Fruit fly (Drosophila melanogaster) whole organism, embryonic: ENCODE measurements around the gene CG13810.

Experiments
- CG4404 ChIP-seq: fragments of 200-800 bp; sonication (Bioruptor generic); IDR thresholded peaks from 2 replicates; pipeline ENCODE4 v1.3.6; 2022; ENCODE audit warnings: missing biosample characterization, missing genetic modification characterization
- CG9797 ChIP-seq: fragments of 200-800 bp; sonication (Bioruptor generic); optimal IDR thresholded peaks from 3 replicates; lab custom pipeline; 2018; ENCODE audit warnings: missing biosample characterization, mild to moderate bottlenecking, missing genetic modification characterization
- E2f2 ChIP-seq: fragments of 200-800 bp; sonication (Bioruptor generic); IDR thresholded peaks from 2 replicates; pipeline ENCODE4 v1.3.6; 2022; ENCODE audit warnings: missing biosample characterization, missing genetic modification characterization
- Elba2 ChIP-seq: fragments of 200-800 bp; sonication (Bioruptor generic); optimal IDR thresholded peaks from 3 replicates; lab custom pipeline; 2016; ENCODE audit warnings: missing biosample characterization, missing genetic modification characterization
- Med ChIP-seq: fragments of 200-800 bp; sonication (Bioruptor generic); peaks from one replicate; lab custom pipeline; 2016; ENCODE audit warnings: missing biosample characterization, missing genetic modification characterization, mild to moderate bottlenecking, inconsistent platforms, moderate library complexity
- Nf-YA ChIP-seq: fragments of 200-800 bp; sonication (Bioruptor generic); IDR thresholded peaks from 2 replicates; pipeline ENCODE4 v1.3.6; 2022; ENCODE audit warnings: missing biosample characterization, missing genetic modification characterization
- sens ChIP-seq: fragments of 200-800 bp; sonication (Bioruptor generic); peaks from one replicate; lab custom pipeline; 2016; ENCODE audit warnings: missing biosample characterization, missing genetic modification characterization
- slbo ChIP-seq: fragments of 200-800 bp; sonication (Bioruptor generic); IDR thresholded peaks from 2 replicates; pipeline ENCODE4 v1.3.6; 2022; ENCODE audit warnings: missing biosample characterization, missing genetic modification characterization

CG13810 gene

dm6 chr3L:2237034-2237433 is 51.3 kb downstream of the CG13810 start, which contains the start of gene CG9018 (continued):
- TF ChIP-seq Elba2 = peak; percentile 17
- peak; percentile 91 for TF ChIP-seq CG9797 (GFP tag; lab: Kevin White, UChicago)
- TF ChIP-seq E2f2 (GFP tag; lab: Robert Waterston, UW) = peak; percentile 99
- TF ChIP-seq slbo = no peak
- no peak for TF ChIP-seq Nf-YA
- TF ChIP-seq Med (GFP tag; lab: Kevin White, UChicago) = peak; percentile 15
- peak; percentile 77 for TF ChIP-seq sens
- TF ChIP-seq CG4404 = no peak
